Worm (Caenorhabditis elegans): ENCODE measurements around the gene chil-9.

DNA sequence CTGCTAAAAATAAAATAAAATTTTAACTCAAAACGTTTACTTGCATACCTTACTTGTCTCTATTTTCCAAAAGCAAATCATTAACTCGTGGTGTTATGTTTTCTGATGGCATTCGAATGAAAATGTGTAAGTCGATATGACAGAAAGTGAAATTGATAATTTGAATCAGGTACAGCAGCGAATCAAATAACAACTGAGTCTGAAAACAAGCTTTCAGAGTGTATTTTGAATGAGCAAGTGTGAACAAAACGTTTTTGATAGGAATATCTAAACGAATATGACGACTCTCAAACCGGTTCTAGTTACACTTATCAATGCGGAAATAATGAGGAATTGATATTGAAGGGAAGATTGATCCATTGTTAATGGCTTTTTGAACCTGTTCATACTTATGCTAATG lies 25.9 kb upstream of the chil-9 start, which contains the start of gene chil-7:
- no peak for TF ChIP-seq zfh-2 (GFP tag; conservative IDR thresholded peaks at IDR 0.05)
- no peak for TF ChIP-seq him-1 (tag; optimal IDR thresholded peaks at IDR 0.05)

Measured in whole organism, young adult.